Worm (Caenorhabditis elegans): ENCODE measurements around the gene lido-11.

- TF ChIP-seq B0310.2 (tag; optimal IDR thresholded peaks at IDR 0.05), result no peak
- TF ChIP-seq ama-1 (optimal IDR thresholded peaks at IDR 0.05), result no peak
- TF ChIP-seq tbx-11 (GFP tag; IDR thresholded peaks at IDR 0.05), result no peak
- no peak for TF ChIP-seq hnd-1 (tag; optimal IDR thresholded peaks at IDR 0.05)
- TF ChIP-seq flt-1 (GFP tag; IDR thresholded peaks at IDR 0.05), result no peak
- no peak for TF ChIP-seq ets-7 (tag; optimal IDR thresholded peaks at IDR 0.05)
- TF ChIP-seq tra-4 (tag; optimal IDR thresholded peaks at IDR 0.05), result no peak
- TF ChIP-seq F13C5.2 (tag; optimal IDR thresholded peaks at IDR 0.05), result no peak
- TF ChIP-seq ceh-36 (tag; optimal IDR thresholded peaks at IDR 0.05), result no peak
Observed at ce11 chrII:3003667-3004066, at the start of gene lido-11.
